Fruit fly (Drosophila melanogaster): Measurements from ENCODE around the gene HGTX.

dm6 chr3L:14640814-14641317 is 41.5 kb upstream of the HGTX start:
- TF ChIP-seq CG7987 (GFP tag; optimal IDR thresholded peaks at IDR 0.05) (no peak), grn (GFP tag; optimal IDR thresholded peaks at IDR 0.05) (no peak), CG4404 (GFP tag; IDR thresholded peaks at IDR 0.05) (no peak), CG14667 (GFP tag; IDR thresholded peaks at IDR 0.05) (no peak), CG12155 (GFP tag; optimal IDR thresholded peaks at IDR 0.05) (no peak), CG4282 (GFP tag; optimal IDR thresholded peaks at IDR 0.05) (no peak), CG5953 (GFP tag; IDR thresholded peaks at IDR 0.05) (no peak), CG1602 (GFP tag; optimal IDR thresholded peaks at IDR 0.05) (no peak), so (GFP tag; IDR thresholded peaks at IDR 0.05) (no peak), slbo (GFP tag; IDR thresholded peaks at IDR 0.05) (no peak), cad (GFP tag; optimal IDR thresholded peaks at IDR 0.05) (no peak), gem (tag; optimal IDR thresholded peaks at IDR 0.05) (no peak)
